Worm (Caenorhabditis elegans) whole organism, L4 larva: ENCODE results near the gene bli-2.

Experiments used
- D1046.2 ChIP-seq: fragments of 200-800 bp; sonication (Bioruptor generic); IDR thresholded peaks from 2 replicates; pipeline ENCODE4 v1.3.6; 2022; ENCODE audit warnings: missing genetic modification characterization, missing compliant biosample characterization
- F10B5.3 ChIP-seq: sonication (generic microtip); optimal IDR thresholded peaks from 2 replicates; lab custom pipeline; 2016; ENCODE audit warnings: mild to moderate bottlenecking, missing genetic modification characterization, missing compliant biosample characterization
- F26F4.8 ChIP-seq: fragments of 200-800 bp; sonication (Bioruptor generic); conservative IDR thresholded peaks from 2 replicates; pipeline ENCODE4 v1.3.6; 2022; ENCODE audit warnings: missing genetic modification characterization, missing compliant biosample characterization
- F44E2.7 ChIP-seq: fragments of 200-800 bp; sonication (Bioruptor generic); IDR thresholded peaks from 2 replicates; pipeline ENCODE4 v2.1.2; 2022; ENCODE audit warnings: missing genetic modification characterization, missing compliant biosample characterization
- R02D3.7 ChIP-seq: fragments of 150-350 bp; sonication (generic microtip); optimal IDR thresholded peaks from 3 replicates; lab custom pipeline; 2014; ENCODE audit warnings: missing biosample characterization, missing genetic modification characterization
- T20F7.1 ChIP-seq: fragments of 200-800 bp; sonication (Bioruptor generic); optimal IDR thresholded peaks from 2 replicates; lab custom pipeline; 2018; ENCODE audit warnings: mild to moderate bottlenecking, missing genetic modification characterization, missing compliant biosample characterization
- Y5F2A.4 ChIP-seq: fragments of 200-800 bp; sonication (Bioruptor generic); optimal IDR thresholded peaks from 2 replicates; lab custom pipeline; 2018; ENCODE audit warnings: mild to moderate bottlenecking, missing genetic modification characterization, missing compliant biosample characterization
- Y75B8A.6 ChIP-seq: fragments of 200-800 bp; sonication (Bioruptor generic); IDR thresholded peaks from 2 replicates; pipeline ENCODE4 v1.3.6; 2022; ENCODE audit warnings: missing genetic modification reagents, missing genetic modification characterization, missing compliant biosample characterization
- aha-1 ChIP-seq: fragments of 150-350 bp; peaks from one replicate; lab custom pipeline; 2014; ENCODE audit warnings: missing biosample characterization, missing genetic modification characterization
- aly-2 ChIP-seq: sonication (generic microtip); optimal IDR thresholded peaks from 2 replicates; lab custom pipeline; 2018; ENCODE audit warnings: missing biosample characterization, missing genetic modification characterization
- ama-1 ChIP-seq: fragments of 150-350 bp; optimal IDR thresholded peaks from 2 replicates; lab custom pipeline; 2014; ENCODE audit warnings: inconsistent platforms, mixed read lengths
- ceh-20 ChIP-seq: fragments of 200-800 bp; sonication (Bioruptor generic); IDR thresholded peaks from 2 replicates; pipeline ENCODE4 v1.3.6; 2022; ENCODE audit warnings: missing genetic modification reagents, missing genetic modification characterization, missing compliant biosample characterization
- ceh-28 ChIP-seq: fragments of 150-350 bp; optimal IDR thresholded peaks from 2 replicates; lab custom pipeline; 2014; ENCODE audit warnings: missing biosample characterization, missing genetic modification reagents, missing genetic modification characterization
- ceh-32 ChIP-seq: sonication (generic microtip); optimal IDR thresholded peaks from 2 replicates; lab custom pipeline; 2016; ENCODE audit warnings: mild to moderate bottlenecking, missing genetic modification characterization, missing compliant biosample characterization; ENCODE audit not compliant: poor library complexity
- dmd-6 ChIP-seq: fragments of 200-800 bp; sonication (Bioruptor generic); IDR thresholded peaks from 2 replicates; pipeline ENCODE4 v1.3.6; 2022; ENCODE audit warnings: missing genetic modification reagents, missing genetic modification characterization, missing compliant biosample characterization
- dmd-8 ChIP-seq: fragments of 200-800 bp; sonication (Bioruptor generic); IDR thresholded peaks from 2 replicates; pipeline ENCODE4 v1.3.6; 2022; ENCODE audit warnings: missing genetic modification characterization, missing compliant biosample characterization
- dmd-9 ChIP-seq: fragments of 200-800 bp; sonication (Bioruptor generic); IDR thresholded peaks from 2 replicates; pipeline ENCODE4 v1.3.6; 2022; ENCODE audit warnings: missing genetic modification reagents, missing genetic modification characterization, missing compliant biosample characterization
- duxl-1 ChIP-seq: sonication (generic microtip); optimal IDR thresholded peaks from 2 replicates; lab custom pipeline; 2016; ENCODE audit warnings: mild to moderate bottlenecking, missing genetic modification characterization, moderate library complexity, missing compliant biosample characterization; ENCODE audit not compliant: poor library complexity
- dve-1 ChIP-seq: sonication (generic microtip); optimal IDR thresholded peaks from 2 replicates; lab custom pipeline; 2017; ENCODE audit warnings: antibody characterized with exemption, mild to moderate bottlenecking, missing genetic modification characterization, missing compliant biosample characterization; ENCODE audit not compliant: insufficient read depth
- hlh-30 ChIP-seq: sonication (generic microtip); optimal IDR thresholded peaks from 2 replicates; lab custom pipeline; 2017; ENCODE audit warnings: antibody characterized with exemption, mild to moderate bottlenecking, missing genetic modification characterization, missing compliant biosample characterization; ENCODE audit not compliant: insufficient read depth
- lim-7 ChIP-seq: fragments of 200-800 bp; sonication (Bioruptor generic); IDR thresholded peaks from 2 replicates; pipeline ENCODE4 v1.3.6; 2022; ENCODE audit warnings: missing genetic modification characterization, missing compliant biosample characterization
- lin-13 ChIP-seq: fragments of 150-350 bp; optimal IDR thresholded peaks from 2 replicates; lab custom pipeline; 2014; ENCODE audit warnings: missing biosample characterization, missing genetic modification reagents, missing genetic modification characterization
- lsy-2 ChIP-seq, 2 experiments: fragments of 150-350 bp in 1 of 2; sonication (generic microtip) in 1 of 2; optimal IDR thresholded peaks; 2 replicates each; lab custom pipeline; 2014 to 2017; ENCODE audit warnings: missing biosample characterization in 2 of 2, missing genetic modification characterization in 2 of 2
- madf-9 ChIP-seq: fragments of 200-800 bp; sonication (Bioruptor generic); conservative IDR thresholded peaks from 2 replicates; pipeline ENCODE4 v1.3.6; 2022; ENCODE audit warnings: missing genetic modification reagents, missing genetic modification characterization, missing compliant biosample characterization
- mep-1 ChIP-seq: fragments of 150-350 bp; sonication (generic microtip); optimal IDR thresholded peaks from 3 replicates; lab custom pipeline; 2014; ENCODE audit warnings: missing biosample characterization, missing genetic modification characterization
- mes-2 ChIP-seq: sonication (generic microtip); optimal IDR thresholded peaks from 2 replicates; lab custom pipeline; 2016; ENCODE audit warnings: missing genotype, mild to moderate bottlenecking, missing genetic modification characterization, missing compliant biosample characterization; ENCODE audit not compliant: poor library complexity, severe bottlenecking
- nhr-102 ChIP-seq: sonication (generic microtip); optimal IDR thresholded peaks from 2 replicates; lab custom pipeline; 2016; ENCODE audit warnings: mild to moderate bottlenecking, missing genetic modification characterization, moderate library complexity, missing compliant biosample characterization
- nhr-25 ChIP-seq: sonication (generic microtip); optimal IDR thresholded peaks from 2 replicates; lab custom pipeline; 2017; ENCODE audit warnings: missing genetic modification characterization, mild to moderate bottlenecking, missing compliant biosample characterization, antibody characterized with exemption, moderate library complexity, borderline replicate concordance; ENCODE audit not compliant: insufficient read depth
- nhr-76 ChIP-seq: fragments of 150-350 bp; optimal IDR thresholded peaks from 2 replicates; lab custom pipeline; 2014; ENCODE audit warnings: missing biosample characterization, missing genetic modification characterization
- nhr-77 ChIP-seq: fragments of 150-350 bp; optimal IDR thresholded peaks from 2 replicates; lab custom pipeline; 2014; ENCODE audit warnings: missing biosample characterization, missing genetic modification characterization
- pha-4 ChIP-seq, 2 experiments: fragments of 150-350 bp in 1 of 2; fragments of 200-800 bp in 1 of 2; sonication (Bioruptor generic) in 1 of 2; IDR thresholded peaks in 1 of 2; optimal IDR thresholded peaks in 1 of 2; 2 replicates each; pipeline versions ENCODE4 v1.3.6 to Lab custom; 2014 to 2022; ENCODE audit warnings: missing genetic modification characterization in 2 of 2, missing genetic modification reagents in 2 of 2, missing biosample characterization in 1 of 2, missing compliant biosample characterization in 1 of 2
- php-3 ChIP-seq: fragments of 200-800 bp; sonication (Bioruptor generic); IDR thresholded peaks from 2 replicates; pipeline ENCODE4 v1.3.6; 2022; ENCODE audit warnings: missing genetic modification reagents, missing genetic modification characterization, missing compliant biosample characterization
- rbr-2 ChIP-seq: sonication (generic microtip); optimal IDR thresholded peaks from 2 replicates; lab custom pipeline; 2016; ENCODE audit warnings: missing genotype, missing genetic modification characterization, missing compliant biosample characterization
- snpc-4 ChIP-seq: fragments of 150-350 bp; optimal IDR thresholded peaks from 2 replicates; lab custom pipeline; 2014; ENCODE audit warnings: missing biosample characterization, missing genetic modification characterization
- spr-1 ChIP-seq: sonication (generic microtip); optimal IDR thresholded peaks from 2 replicates; lab custom pipeline; 2016; ENCODE audit warnings: mild to moderate bottlenecking, missing genetic modification characterization, missing compliant biosample characterization
- spr-3 ChIP-seq: fragments of 200-800 bp; sonication (Bioruptor generic); optimal IDR thresholded peaks from 2 replicates; lab custom pipeline; 2018; ENCODE audit warnings: mild to moderate bottlenecking, missing genetic modification characterization, missing compliant biosample characterization
- unc-39 ChIP-seq: sonication (generic microtip); optimal IDR thresholded peaks from 2 replicates; lab custom pipeline; 2017; ENCODE audit warnings: missing biosample characterization, missing genetic modification characterization
- unc-62 ChIP-seq, 3 experiments: fragments of 150-350 bp in 1 of 3; sonication (generic microtip); optimal IDR thresholded peaks in 2 of 3; peaks in 1 of 3; 1 replicate in 1 of 3; 2 replicates in 2 of 3; lab custom pipeline; 2014 to 2017; ENCODE audit warnings: missing biosample characterization in 3 of 3, missing genetic modification characterization in 3 of 3, missing genetic modification reagents in 3 of 3, missing genotype in 1 of 3
- vab-7 ChIP-seq: fragments of 200-800 bp; sonication (Bioruptor generic); IDR thresholded peaks from 2 replicates; pipeline ENCODE4 v1.3.6; 2022; ENCODE audit warnings: missing genetic modification reagents, missing genetic modification characterization, missing compliant biosample characterization
- zfp-2 ChIP-seq: sonication (generic microtip); optimal IDR thresholded peaks from 2 replicates; lab custom pipeline; 2016; ENCODE audit warnings: mild to moderate bottlenecking, missing genetic modification characterization, missing compliant biosample characterization
- zfp-3 ChIP-seq: fragments of 200-800 bp; sonication (Bioruptor generic); conservative IDR thresholded peaks from 2 replicates; pipeline ENCODE4 v1.3.6; 2022; ENCODE audit warnings: missing genetic modification reagents, missing genetic modification characterization, missing compliant biosample characterization
- ztf-11 ChIP-seq: fragments of 150-350 bp; optimal IDR thresholded peaks from 2 replicates; lab custom pipeline; 2014; ENCODE audit warnings: missing biosample characterization, missing genetic modification characterization
- ztf-7 ChIP-seq: fragments of 150-350 bp; optimal IDR thresholded peaks from 2 replicates; lab custom pipeline; 2014; ENCODE audit warnings: missing biosample characterization, missing genetic modification characterization

The bli-2 gene

DNA sequence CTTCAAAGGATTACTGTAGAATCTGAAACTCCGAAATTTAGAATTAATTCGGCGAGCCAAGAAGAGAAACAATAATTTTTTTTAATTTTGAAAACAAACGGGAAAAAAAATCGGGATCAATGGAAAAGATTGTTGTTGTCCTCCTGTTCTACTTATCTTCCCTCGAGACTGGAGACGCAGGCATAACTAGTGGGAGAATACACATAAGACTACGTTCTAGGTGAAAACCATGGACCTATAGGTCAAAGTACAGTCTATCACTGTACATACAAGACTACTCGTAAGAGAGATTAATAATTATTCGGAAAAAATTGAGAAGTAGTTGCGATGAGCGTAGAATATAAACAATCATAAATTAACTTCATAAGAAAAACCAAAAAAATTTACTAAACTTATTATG is 32.9 kb downstream of the bli-2 start, which contains the start of gene dhs-6 (continued):
- TF ChIP-seq R02D3.7 (tag; lab: Kevin White, UChicago): no peak
- TF ChIP-seq ceh-28 (tag; lab: Kevin White, UChicago): no peak
- TF ChIP-seq mep-1 (tag; lab: Kevin White, UChicago): peak; percentile 49
- peak; percentile 54 for TF ChIP-seq T20F7.1 (GFP tag; lab: Kevin White, UChicago)
- peak; percentile 17 for TF ChIP-seq spr-1 (tag; lab: Kevin White, UChicago)
- TF ChIP-seq dve-1: peak; percentile 47
- TF ChIP-seq php-3 (GFP tag; lab: Robert Waterston, UW): no peak
- TF ChIP-seq dmd-9 (GFP tag; lab: Robert Waterston, UW): no peak
- TF ChIP-seq ama-1 (lab: Kevin White, UChicago): peak; percentile 5
- no peak for TF ChIP-seq D1046.2 (GFP tag; lab: Robert Waterston, UW)
- TF ChIP-seq mes-2: no peak
- peak; percentile 37 for TF ChIP-seq aha-1
- no peak for TF ChIP-seq F26F4.8 (GFP tag; lab: Robert Waterston, UW)
- peak; percentile 50 for TF ChIP-seq duxl-1 (tag; lab: Kevin White, UChicago)
- no peak for TF ChIP-seq madf-9 (GFP tag; lab: Robert Waterston, UW)
- no peak for TF ChIP-seq dmd-6 (GFP tag; lab: Robert Waterston, UW)
- no peak for TF ChIP-seq ceh-20 (GFP tag; lab: Robert Waterston, UW)

DNA sequence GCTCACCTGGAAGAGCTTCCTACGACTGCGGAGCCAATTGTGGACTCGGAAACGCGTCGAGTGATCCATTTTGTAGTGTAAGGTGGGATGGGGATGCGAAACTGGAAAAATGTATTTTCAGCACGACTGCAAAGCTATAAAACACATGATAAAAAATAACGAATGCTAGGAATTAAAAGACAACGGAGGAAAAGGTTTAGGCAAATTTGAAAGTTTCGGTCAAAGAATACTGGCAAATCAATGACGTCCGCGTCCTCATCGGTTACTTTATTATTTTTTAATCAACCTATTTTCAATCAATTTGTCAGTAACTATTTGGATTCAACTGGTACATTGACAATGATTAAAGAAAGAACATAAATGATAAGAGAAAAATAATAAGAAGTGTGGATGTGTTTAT is 44.5 kb downstream of the bli-2 start, which contains the start of gene C17G10.7:
Gene C17G10.7 (minus strand): TSS at position 101 of the 400 bp plus-strand sequence.
- TF ChIP-seq aha-1: no peak
- no peak for TF ChIP-seq F44E2.7
- TF ChIP-seq nhr-77 (tag; lab: Kevin White, UChicago): no peak
- TF ChIP-seq dmd-6 (GFP tag; lab: Robert Waterston, UW): no peak
- TF ChIP-seq F10B5.3 (tag; lab: Kevin White, UChicago): no peak
- no peak for TF ChIP-seq lim-7 (GFP tag; lab: Robert Waterston, UW)
- TF ChIP-seq unc-39: no peak
- TF ChIP-seq unc-62 (GFP tag; optimal IDR thresholded peaks at IDR 0.05 in 1 of 2; lab: Kevin White, UChicago): no peak
- no peak for TF ChIP-seq unc-62 (tag; optimal IDR thresholded peaks at IDR 0.05; lab: Kevin White, UChicago)
- no peak for TF ChIP-seq mep-1 (tag; lab: Kevin White, UChicago)
- TF ChIP-seq php-3 (GFP tag; lab: Robert Waterston, UW): no peak
- TF ChIP-seq ztf-7 (tag; lab: Kevin White, UChicago): no peak
- TF ChIP-seq duxl-1 (tag; lab: Kevin White, UChicago): no peak
- no peak for TF ChIP-seq R02D3.7 (tag; lab: Kevin White, UChicago)
- no peak for TF ChIP-seq nhr-25
- no peak for TF ChIP-seq hlh-30 (tag; lab: Kevin White, UChicago)
- TF ChIP-seq dmd-8 (GFP tag; lab: Robert Waterston, UW): no peak

DNA sequence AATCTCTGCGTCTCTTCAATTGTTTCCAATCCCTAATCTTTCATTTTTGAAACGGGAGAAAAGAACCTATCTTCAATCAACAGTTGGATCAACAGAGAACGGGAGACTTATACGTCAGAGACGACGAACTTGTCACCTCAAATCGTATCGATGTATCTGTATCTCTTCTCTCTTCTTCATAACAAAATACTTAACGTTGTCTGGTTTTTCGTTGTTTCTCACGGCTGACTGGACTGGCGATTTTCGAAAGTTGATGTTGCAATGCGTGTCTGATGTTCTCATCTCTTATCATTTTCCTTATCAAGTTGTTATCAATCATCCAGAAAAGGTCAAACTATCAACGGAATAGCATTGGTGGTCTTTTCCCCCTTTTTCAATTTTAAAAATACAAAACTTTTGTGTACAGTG is 46.7 kb downstream of the bli-2 start:
- TF ChIP-seq D1046.2 (GFP tag; lab: Robert Waterston, UW) (no peak), lsy-2 (tag; optimal IDR thresholded peaks at IDR 0.05; lab: Kevin White, UChicago) (peak; percentile 23 to 45), nhr-102 (tag; lab: Kevin White, UChicago) (no peak), duxl-1 (tag; lab: Kevin White, UChicago) (no peak), zfp-3 (GFP tag; lab: Robert Waterston, UW) (no peak), zfp-2 (tag; lab: Kevin White, UChicago) (no peak), lin-13 (no peak), php-3 (GFP tag; lab: Robert Waterston, UW) (peak; percentile 41; the same call in 1 of the 2 replicates), unc-62 (GFP tag; optimal IDR thresholded peaks at IDR 0.05 in 1 of 2; lab: Kevin White, UChicago) (peak in 1 of 2 experiments; percentile 98), unc-62 (tag; optimal IDR thresholded peaks at IDR 0.05; lab: Kevin White, UChicago) (no peak), dmd-8 (GFP tag; lab: Robert Waterston, UW) (no peak), rbr-2 (tag; lab: Kevin White, UChicago) (no peak), hlh-30 (tag; lab: Kevin White, UChicago) (no peak), F10B5.3 (tag; lab: Kevin White, UChicago) (no peak), snpc-4 (tag; lab: Kevin White, UChicago) (no peak), spr-1 (tag; lab: Kevin White, UChicago) (no peak), ceh-32 (tag; lab: Kevin White, UChicago) (no peak), dve-1 (peak; percentile 68), Y5F2A.4 (GFP tag; lab: Kevin White, UChicago) (no peak), nhr-76 (tag; lab: Kevin White, UChicago) (peak; percentile 51), aly-2 (tag; lab: Kevin White, UChicago) (no peak), ceh-28 (tag; lab: Kevin White, UChicago) (peak; percentile 21), pha-4 (GFP tag; IDR thresholded peaks at IDR 0.05; lab: Robert Waterston, UW) (no peak), pha-4 (tag; optimal IDR thresholded peaks at IDR 0.05; lab: Kevin White, UChicago) (no peak), aha-1 (peak; percentile 98), Y75B8A.6 (GFP tag; lab: Robert Waterston, UW) (no peak), ztf-11 (tag; lab: Kevin White, UChicago) (no peak), nhr-77 (tag; lab: Kevin White, UChicago) (peak; percentile 66), spr-3 (GFP tag; lab: Kevin White, UChicago) (no peak), nhr-25 (no peak), vab-7 (GFP tag; lab: Robert Waterston, UW) (no peak)
